Fruit fly (Drosophila melanogaster): ENCODE results near the gene CG9636.

Gene CG9636

dm6 chr3R:8212594-8212993 is 31.0 kb downstream of the CG9636 start (continued):
- TF ChIP-seq CG32767 (GFP tag; IDR thresholded peaks at IDR 0.05), result no peak
- peak; percentile 76 for TF ChIP-seq gem (tag; optimal IDR thresholded peaks at IDR 0.05)
- peak; percentile 58 for TF ChIP-seq Ssrp (tag; optimal IDR thresholded peaks at IDR 0.05)
- peak; percentile 55 for TF ChIP-seq fd102C (GFP tag; optimal IDR thresholded peaks at IDR 0.05)
- peak; percentile 51 for TF ChIP-seq dmrt99B (tag; optimal IDR thresholded peaks at IDR 0.05)
- TF ChIP-seq ase (GFP tag; IDR thresholded peaks at IDR 0.05), result peak; percentile 38; the same call in 1 of the 3 replicates
- TF ChIP-seq dan (GFP tag; IDR thresholded peaks at IDR 0.05), result peak; percentile 49; the same call in 1 of the 2 replicates
- no peak for TF ChIP-seq peb (GFP tag; IDR thresholded peaks at IDR 0.05)
- no peak for TF ChIP-seq sug (tag; optimal IDR thresholded peaks at IDR 0.05)
- TF ChIP-seq bbx (GFP tag; IDR thresholded peaks at IDR 0.05; ENCODE audit: partially characterized antibody), result no peak
- 0 out of 2 replicates have a peak, but pooled peaks have one; percentile 40 for TF ChIP-seq CG11696 (GFP tag; IDR thresholded peaks at IDR 0.05)
- TF ChIP-seq Tbp (GFP tag; optimal IDR thresholded peaks at IDR 0.05), result no peak
- 0 out of 3 replicates have a peak, but pooled peaks have one; percentile 33 for TF ChIP-seq jigr1 (GFP tag; IDR thresholded peaks at IDR 0.05)
- no peak for TF ChIP-seq seq (GFP tag; IDR thresholded peaks at IDR 0.05)
- TF ChIP-seq CG9609 (GFP tag; optimal IDR thresholded peaks at IDR 0.05), result peak; percentile 38
- TF ChIP-seq D (optimal IDR thresholded peaks at IDR 0.05), result no peak
- peak; percentile 58 for TF ChIP-seq D (GFP tag; optimal IDR thresholded peaks at IDR 0.05)
- TF ChIP-seq bcd (GFP tag; optimal IDR thresholded peaks at IDR 0.05), result peak; percentile 23
- peak; percentile 34 for TF ChIP-seq CHES-1-like (GFP tag; optimal IDR thresholded peaks at IDR 0.05)
- TF ChIP-seq ems (GFP tag; optimal IDR thresholded peaks at IDR 0.05), result peak; percentile 19
- no peak for TF ChIP-seq Fer2 (tag; optimal IDR thresholded peaks at IDR 0.05)
- TF ChIP-seq Sox100B (GFP tag; optimal IDR thresholded peaks at IDR 0.05), result peak; percentile 14
- 0 out of 2 replicates have a peak, but pooled peaks have one; percentile 28 for TF ChIP-seq CG4730 (GFP tag; IDR thresholded peaks at IDR 0.05)
- TF ChIP-seq lola (GFP tag; optimal IDR thresholded peaks at IDR 0.05), result peak in 1 of 3 experiments; percentile 77
- peak; percentile 44 for TF ChIP-seq CG13424 (tag; optimal IDR thresholded peaks at IDR 0.05)

- TF ChIP-seq Stat92E (GFP tag; optimal IDR thresholded peaks at IDR 0.05) (peak in 1 of 3 experiments; percentile 70), sens (GFP tag) (peak; percentile 12), CG13894 (tag; optimal IDR thresholded peaks at IDR 0.05) (peak; percentile 65), Nf-YB (GFP tag; optimal IDR thresholded peaks at IDR 0.05) (peak; percentile 83), grn (GFP tag; optimal IDR thresholded peaks at IDR 0.05) (peak; percentile 98), fd102C (GFP tag; optimal IDR thresholded peaks at IDR 0.05) (no peak), Awh (GFP tag; IDR thresholded peaks at IDR 0.05) (0 out of 2 replicates have a peak, but pooled peaks have one; percentile 40), Nf-YC (tag; optimal IDR thresholded peaks at IDR 0.05) (peak; percentile 48), onecut (GFP tag; IDR thresholded peaks at IDR 0.05) (0 out of 2 replicates have a peak, but pooled peaks have one; percentile 22), abd-A (tag; optimal IDR thresholded peaks at IDR 0.05) (peak; percentile 29), CG8478 (optimal IDR thresholded peaks at IDR 0.05) (no peak), dm (GFP tag; optimal IDR thresholded peaks at IDR 0.05) (no peak), kni (GFP tag; optimal IDR thresholded peaks at IDR 0.05) (peak; percentile 57)
Observed at dm6 chr3R:8210837-8211488, 32.6 kb downstream of the CG9636 start.

Measured in whole organism, embryonic.